Fruit fly (Drosophila melanogaster): Measurements from ENCODE around the gene CG5412.

CG5412 gene

dm6 chr3R:20552093-20552492 lies 24.8 kb upstream of the CG5412 start, which contains the start of gene Stat92E (continued):
- TF ChIP-seq CG18262 (tag; optimal IDR thresholded peaks at IDR 0.05) = no peak
- no peak for TF ChIP-seq nerfin-1 (tag; optimal IDR thresholded peaks at IDR 0.05)
- no peak for TF ChIP-seq rib (GFP tag; IDR thresholded peaks at IDR 0.05)
- no peak for TF ChIP-seq CG8089 (GFP tag; optimal IDR thresholded peaks at IDR 0.05)
- TF ChIP-seq tna (GFP tag; IDR thresholded peaks at IDR 0.05; ENCODE audit: partially characterized antibody) = no peak
- no peak for TF ChIP-seq tin (GFP tag; optimal IDR thresholded peaks at IDR 0.05)
- no peak for TF ChIP-seq zen2 (GFP tag; IDR thresholded peaks at IDR 0.05; ENCODE audit: partially characterized antibody)
- no peak for TF ChIP-seq gcm2 (GFP tag; optimal IDR thresholded peaks at IDR 0.05)
- no peak for TF ChIP-seq CG32772 (GFP tag; IDR thresholded peaks at IDR 0.05)
- no peak for TF ChIP-seq Rfx (GFP tag; IDR thresholded peaks at IDR 0.05)
- no peak for TF ChIP-seq CG6791 (GFP tag; IDR thresholded peaks at IDR 0.05; ENCODE audit: partially characterized antibody)
- TF ChIP-seq amos (GFP tag; IDR thresholded peaks at IDR 0.05; ENCODE audit: partially characterized antibody) = peak; percentile 22; the same call in 1 of the 2 replicates
- TF ChIP-seq gfzf (GFP tag; optimal IDR thresholded peaks at IDR 0.05) = no peak
- no peak for TF ChIP-seq CG14014 (GFP tag; IDR thresholded peaks at IDR 0.05)
- no peak for TF ChIP-seq Adf1 (GFP tag; IDR thresholded peaks at IDR 0.05)
- no peak for TF ChIP-seq CG9609 (GFP tag; optimal IDR thresholded peaks at IDR 0.05)
- no peak for TF ChIP-seq CG43689 (GFP tag; IDR thresholded peaks at IDR 0.05)
- no peak for TF ChIP-seq Atf-2 (GFP tag; optimal IDR thresholded peaks at IDR 0.05)
- TF ChIP-seq dmrt99B (tag; optimal IDR thresholded peaks at IDR 0.05) = no peak
- TF ChIP-seq CG9437 (GFP tag; optimal IDR thresholded peaks at IDR 0.05) = no peak
- TF ChIP-seq unc-4 (GFP tag; IDR thresholded peaks at IDR 0.05; ENCODE audit: partially characterized antibody) = peak; percentile 15; the same call in 1 of the 2 replicates
- no peak for TF ChIP-seq zfh1 (GFP tag; IDR thresholded peaks at IDR 0.05)
- TF ChIP-seq wek (GFP tag; optimal IDR thresholded peaks at IDR 0.05) = no peak
- peak; percentile 45 for TF ChIP-seq CG17186 (GFP tag; optimal IDR thresholded peaks at IDR 0.05)
- TF ChIP-seq grn (GFP tag; optimal IDR thresholded peaks at IDR 0.05) = peak; percentile 87
- 0 out of 3 replicates have a peak, but pooled peaks have one; percentile 6 for TF ChIP-seq ci (GFP tag; IDR thresholded peaks at IDR 0.05)
- TF ChIP-seq CG13296 (GFP tag; optimal IDR thresholded peaks at IDR 0.05) = no peak
- no peak for TF ChIP-seq CG10321 (GFP tag; IDR thresholded peaks at IDR 0.05)
- TF ChIP-seq Mad (GFP tag; optimal IDR thresholded peaks at IDR 0.05) = no peak
- no peak for TF ChIP-seq dimm (GFP tag; IDR thresholded peaks at IDR 0.05)
- TF ChIP-seq CG31388 (GFP tag; optimal IDR thresholded peaks at IDR 0.05) = no peak
- TF ChIP-seq sug (tag; optimal IDR thresholded peaks at IDR 0.05) = peak; percentile 90
- TF ChIP-seq vfl (GFP tag; optimal IDR thresholded peaks at IDR 0.05) = no peak
- TF ChIP-seq CG2712 (tag; optimal IDR thresholded peaks at IDR 0.05) = no peak
- no peak for TF ChIP-seq YL-1 (GFP tag; optimal IDR thresholded peaks at IDR 0.05)
- no peak for TF ChIP-seq CG3726 (GFP tag; IDR thresholded peaks at IDR 0.05)
- no peak for TF ChIP-seq dati (GFP tag; IDR thresholded peaks at IDR 0.05)
- no peak for TF ChIP-seq aop (GFP tag; IDR thresholded peaks at IDR 0.05)
- no peak for TF ChIP-seq sqz (GFP tag; optimal IDR thresholded peaks at IDR 0.05)
- TF ChIP-seq sc (optimal IDR thresholded peaks at IDR 0.05) = no peak
- no peak for TF ChIP-seq sc (GFP tag; optimal IDR thresholded peaks at IDR 0.05)
- TF ChIP-seq CG4328 (GFP tag; optimal IDR thresholded peaks at IDR 0.05) = no peak
- TF ChIP-seq Atf6 (GFP tag; IDR thresholded peaks at IDR 0.05) = no peak
- TF ChIP-seq CG10462 (GFP tag; optimal IDR thresholded peaks at IDR 0.05) = no peak
- TF ChIP-seq CG3995 (GFP tag; optimal IDR thresholded peaks at IDR 0.05) = peak; percentile 47
- TF ChIP-seq MBD-R2 (GFP tag; IDR thresholded peaks at IDR 0.05) = 0 out of 2 replicates have a peak, but pooled peaks have one; percentile 40
- no peak for TF ChIP-seq CHES-1-like (GFP tag; optimal IDR thresholded peaks at IDR 0.05)
- no peak for TF ChIP-seq sim (GFP tag; IDR thresholded peaks at IDR 0.05)
- no peak for TF ChIP-seq CG2678 (tag; optimal IDR thresholded peaks at IDR 0.05)
- TF ChIP-seq Oli (tag; optimal IDR thresholded peaks at IDR 0.05) = no peak
- peak; percentile 73 for TF ChIP-seq CG2116 (GFP tag; optimal IDR thresholded peaks at IDR 0.05)
- no peak for TF ChIP-seq tio (GFP tag; optimal IDR thresholded peaks at IDR 0.05)

Measured in whole organism, embryonic.